Worm (Caenorhabditis elegans): ENCODE data around the gene vab-9.

vab-9 gene

ce11 chrII:8670835-8671234 lies 33.3 kb upstream of the vab-9 start:
- TF ChIP-seq ztf-4 (tag; optimal IDR thresholded peaks at IDR 0.05) (no peak), zag-1 (tag; optimal IDR thresholded peaks at IDR 0.05) (no peak), efl-1 (optimal IDR thresholded peaks at IDR 0.05) (no peak), efl-1 (GFP tag; optimal IDR thresholded peaks at IDR 0.05 in 1 of 2) (peak in 1 of 2 experiments; percentile 79), ceh-90 (tag; optimal IDR thresholded peaks at IDR 0.05) (no peak), egl-13 (tag; optimal IDR thresholded peaks at IDR 0.05) (no peak), lin-13 (GFP tag; optimal IDR thresholded peaks at IDR 0.05) (no peak), unc-30 (tag; optimal IDR thresholded peaks at IDR 0.05) (no peak), tbx-2 (tag; optimal IDR thresholded peaks at IDR 0.05) (no peak), mab-9 (GFP tag; IDR thresholded peaks at IDR 0.05) (no peak)

- no peak for TF ChIP-seq efl-1 (optimal IDR thresholded peaks at IDR 0.05)
- TF ChIP-seq efl-1 (GFP tag; optimal IDR thresholded peaks at IDR 0.05 in 1 of 2): peak in 1 of 2 experiments; percentile 74
- TF ChIP-seq sup-37 (GFP tag; optimal IDR thresholded peaks at IDR 0.05): no peak
These were observed 31.4 kb upstream of the vab-9 start for ce11 chrII:8668871-8669270.

- TF ChIP-seq mef-2 (tag; optimal IDR thresholded peaks at IDR 0.05) (no peak), fkh-10 (GFP tag; optimal IDR thresholded peaks at IDR 0.05) (no peak), ceh-90 (tag; optimal IDR thresholded peaks at IDR 0.05) (no peak), C16A3.4 (tag; optimal IDR thresholded peaks at IDR 0.05) (no peak), lin-15B (tag; optimal IDR thresholded peaks at IDR 0.05) (no peak), blmp-1 (tag; optimal IDR thresholded peaks at IDR 0.05) (no peak), sup-37 (GFP tag; optimal IDR thresholded peaks at IDR 0.05) (no peak)
These were observed 27.0 kb upstream of the vab-9 start, which contains the start of gene etc-1 for ce11 chrII:8664533-8664932. Gene etc-1, plus strand, starts transcription at chrII:8664833.

ce11 chrII:8661539-8661938 lies 24.0 kb upstream of the vab-9 start, which contains the start of the genes piga-1 and eif-2Bepsilon:
Gene piga-1, minus strand, starts transcription at chrII:8661712.
Gene eif-2Bepsilon, plus strand, starts transcription at chrII:8661869.
- TF ChIP-seq unc-86 (tag; optimal IDR thresholded peaks at IDR 0.05) (no peak), efl-1 (optimal IDR thresholded peaks at IDR 0.05) (peak; percentile 52 to 58), efl-1 (GFP tag; optimal IDR thresholded peaks at IDR 0.05 in 1 of 2) (peak; percentile 57 to 92), nhr-20 (tag; optimal IDR thresholded peaks at IDR 0.05) (peak; percentile 33), C16A3.4 (tag; optimal IDR thresholded peaks at IDR 0.05) (peak; percentile 46), lir-3 (tag; optimal IDR thresholded peaks at IDR 0.05; ENCODE audit: poor library complexity) (no peak), lin-15B (tag; optimal IDR thresholded peaks at IDR 0.05) (peak; percentile 30), sptf-1 (tag; optimal IDR thresholded peaks at IDR 0.05) (no peak), swsn-7 (tag; optimal IDR thresholded peaks at IDR 0.05) (peak; percentile 16), lsy-2 (tag; optimal IDR thresholded peaks at IDR 0.05) (peak in 1 of 2 experiments; percentile 71), F16B12.6 (tag; optimal IDR thresholded peaks at IDR 0.05) (peak; percentile 32), lin-14 (GFP tag; optimal IDR thresholded peaks at IDR 0.05) (peak; percentile 63), mep-1 (tag; optimal IDR thresholded peaks at IDR 0.05) (peak; percentile 72), nhr-47 (tag; optimal IDR thresholded peaks at IDR 0.05) (peak; percentile 28), xbp-1 (tag; optimal IDR thresholded peaks at IDR 0.05) (peak; percentile 69), lin-35 (GFP tag; optimal IDR thresholded peaks at IDR 0.05) (peak; percentile 47 to 55), skn-1 (tag; optimal IDR thresholded peaks at IDR 0.05) (peak; percentile 59), ceh-82 (tag; optimal IDR thresholded peaks at IDR 0.05) (peak in 2 of 3 experiments; percentile 11 to 41), nhr-19 (GFP tag; conservative IDR thresholded peaks at IDR 0.05) (0 out of 2 replicates have a peak, but pooled peaks have one; percentile 4), dpl-1 (GFP tag; optimal IDR thresholded peaks at IDR 0.05) (peak; percentile 31 to 63 (median 35)), nhr-71 (tag; optimal IDR thresholded peaks at IDR 0.05) (no peak)

ce11 chrII:8658835-8659234 lies 21.3 kb upstream of the vab-9 start, which contains the start of gene atg-10:
Gene atg-10, plus strand, starts transcription at chrII:8659135.
- TF ChIP-seq aly-2 (tag; optimal IDR thresholded peaks at IDR 0.05): no peak
- TF ChIP-seq alr-1 (tag; optimal IDR thresholded peaks at IDR 0.05; ENCODE audit: borderline replicate concordance): no peak
- no peak for TF ChIP-seq nhr-11 (tag; optimal IDR thresholded peaks at IDR 0.05)
